Worm (Caenorhabditis elegans): Measurements from ENCODE around the gene F14H8.8.
A peak's percentile ranks its signal among the peaks of the same experiment; 100 is the strongest.

F14H8.8 gene

ce11 chrV:15065068-15065744, 35.9 kb downstream of the F14H8.8 start, which contains the start of gene C25D7.9 (continued):
- TF ChIP-seq spr-3 (GFP tag; optimal IDR thresholded peaks at IDR 0.05) (peak; percentile 38), fos-1 (tag; optimal IDR thresholded peaks at IDR 0.05) (no peak), jun-1 (tag; optimal IDR thresholded peaks at IDR 0.05) (no peak), hmg-1.1 (GFP tag; IDR thresholded peaks at IDR 0.05) (peak; percentile 40; the same call in 1 of the 2 replicates), tra-1 (GFP tag; IDR thresholded peaks at IDR 0.05) (no peak), sdz-12 (GFP tag; optimal IDR thresholded peaks at IDR 0.05) (no peak), nhr-11 (tag; optimal IDR thresholded peaks at IDR 0.05) (no peak), lin-38 (GFP tag; IDR thresholded peaks at IDR 0.05) (0 out of 2 replicates have a peak, but pooled peaks have one; percentile 7), set-16 (GFP tag; IDR thresholded peaks at IDR 0.05) (peak; percentile 52), ceh-20 (GFP tag; IDR thresholded peaks at IDR 0.05) (no peak), hlh-11 (tag; optimal IDR thresholded peaks at IDR 0.05) (peak; percentile 56), F26F4.8 (GFP tag; conservative IDR thresholded peaks at IDR 0.05) (no peak), ztf-11 (tag; optimal IDR thresholded peaks at IDR 0.05) (no peak), R02D3.7 (tag; optimal IDR thresholded peaks at IDR 0.05) (no peak), nhr-25 (tag; optimal IDR thresholded peaks at IDR 0.05; ENCODE audit: borderline replicate concordance, insufficient read depth) (no peak), lin-15B (tag; optimal IDR thresholded peaks at IDR 0.05) (no peak), snpc-1.2 (GFP tag; IDR thresholded peaks at IDR 0.05) (no peak), D1046.2 (GFP tag; IDR thresholded peaks at IDR 0.05) (no peak), ceh-62 (tag; optimal IDR thresholded peaks at IDR 0.05) (no peak), ama-1 (optimal IDR thresholded peaks at IDR 0.05) (no peak), zip-2 (tag; optimal IDR thresholded peaks at IDR 0.05) (no peak), lin-1 (GFP tag; IDR thresholded peaks at IDR 0.05) (no peak), lim-7 (GFP tag; IDR thresholded peaks at IDR 0.05) (no peak), nhr-102 (tag; optimal IDR thresholded peaks at IDR 0.05) (no peak), Y5F2A.4 (GFP tag; optimal IDR thresholded peaks at IDR 0.05) (no peak), pqm-1 (tag; optimal IDR thresholded peaks at IDR 0.05) (no peak), php-3 (GFP tag; IDR thresholded peaks at IDR 0.05) (no peak), F44E2.7 (GFP tag; IDR thresholded peaks at IDR 0.05) (no peak), madf-9 (GFP tag; conservative IDR thresholded peaks at IDR 0.05) (no peak), arid-1 (GFP tag; conservative IDR thresholded peaks at IDR 0.05) (no peak), zip-11 (GFP tag; IDR thresholded peaks at IDR 0.05) (no peak), Y105C5A.15 (GFP tag; IDR thresholded peaks at IDR 0.05) (no peak), ces-1 (GFP tag; optimal IDR thresholded peaks at IDR 0.05) (no peak), lin-13 (GFP tag; optimal IDR thresholded peaks at IDR 0.05) (peak; percentile 10), dmd-6 (GFP tag; IDR thresholded peaks at IDR 0.05) (peak; percentile 7; the same call in 1 of the 2 replicates), mdl-1 (tag; optimal IDR thresholded peaks at IDR 0.05) (no peak), pha-4 (GFP tag; IDR thresholded peaks at IDR 0.05) (no peak), pha-4 (tag; optimal IDR thresholded peaks at IDR 0.05) (no peak), daf-8 (GFP tag; IDR thresholded peaks at IDR 0.05) (no peak), lin-39 (tag; optimal IDR thresholded peaks at IDR 0.05) (no peak), nhr-6 (tag; optimal IDR thresholded peaks at IDR 0.05) (peak; percentile 60), T26A8.4 (GFP tag; IDR thresholded peaks at IDR 0.05) (no peak; the same call in 1 of the 2 replicates), nhr-48 (tag; optimal IDR thresholded peaks at IDR 0.05) (no peak), nhr-41 (GFP tag; IDR thresholded peaks at IDR 0.05) (no peak), daf-12 (tag; optimal IDR thresholded peaks at IDR 0.05) (no peak), Y75B8A.6 (GFP tag; IDR thresholded peaks at IDR 0.05) (no peak), lir-3 (tag; optimal IDR thresholded peaks at IDR 0.05) (no peak), ceh-32 (tag; optimal IDR thresholded peaks at IDR 0.05; ENCODE audit: poor library complexity) (no peak), F37D6.2 (tag; optimal IDR thresholded peaks at IDR 0.05) (no peak), daf-19 (GFP tag; conservative IDR thresholded peaks at IDR 0.05) (no peak), unc-130 (GFP tag; optimal IDR thresholded peaks at IDR 0.05) (no peak)
